Worm (Caenorhabditis elegans) whole organism, early embryonic: ENCODE results near the gene daf-36.

Source experiments
- B0310.2 ChIP-seq: sonication (generic microtip); optimal IDR thresholded peaks from 2 replicates; lab custom pipeline; 2016; ENCODE audit warnings: mild to moderate bottlenecking, missing genetic modification characterization, missing compliant biosample characterization
- F13C5.2 ChIP-seq: sonication (generic microtip); optimal IDR thresholded peaks from 2 replicates; lab custom pipeline; 2017; ENCODE audit warnings: mild to moderate bottlenecking, missing genetic modification characterization, inconsistent platforms, missing compliant biosample characterization
- aly-1 ChIP-seq: sonication (generic microtip); optimal IDR thresholded peaks from 2 replicates; lab custom pipeline; 2016; ENCODE audit warnings: missing genetic modification characterization, missing compliant biosample characterization
- ama-1 ChIP-seq: fragments of 150-350 bp; optimal IDR thresholded peaks from 2 replicates; lab custom pipeline; 2014
- ceh-13 ChIP-seq: fragments of 200-800 bp; sonication (Bioruptor generic); optimal IDR thresholded peaks from 2 replicates; lab custom pipeline; 2018; ENCODE audit warnings: mild to moderate bottlenecking, missing genetic modification characterization, missing compliant biosample characterization
- ceh-36 ChIP-seq: sonication (generic microtip); optimal IDR thresholded peaks from 2 replicates; lab custom pipeline; 2016; ENCODE audit warnings: missing genetic modification characterization, inconsistent platforms, missing compliant biosample characterization
- ets-7 ChIP-seq: sonication (generic microtip); optimal IDR thresholded peaks from 2 replicates; lab custom pipeline; 2016; ENCODE audit warnings: missing genotype, missing genetic modification characterization, missing compliant biosample characterization
- flt-1 ChIP-seq: fragments of 200-800 bp; sonication (Bioruptor generic); IDR thresholded peaks from 2 replicates; pipeline ENCODE4 v1.3.6; 2022; ENCODE audit warnings: missing genetic modification characterization, missing compliant biosample characterization
- hmbx-1 ChIP-seq: sonication (generic microtip); optimal IDR thresholded peaks from 2 replicates; lab custom pipeline; 2016; ENCODE audit warnings: mild to moderate bottlenecking, missing genetic modification characterization, missing compliant biosample characterization
- hmg-4 ChIP-seq: fragments of 200-800 bp; sonication (Bioruptor generic); optimal IDR thresholded peaks from 2 replicates; lab custom pipeline; 2018; ENCODE audit warnings: mild to moderate bottlenecking, missing genetic modification characterization, missing compliant biosample characterization
- hnd-1 ChIP-seq: sonication (generic microtip); optimal IDR thresholded peaks from 2 replicates; lab custom pipeline; 2016; ENCODE audit warnings: missing genetic modification characterization, missing compliant biosample characterization
- pes-1 ChIP-seq: fragments of 200-800 bp; sonication (Bioruptor generic); IDR thresholded peaks from 2 replicates; pipeline ENCODE4 v1.3.6; 2022; ENCODE audit warnings: missing genetic modification reagents, missing genetic modification characterization, missing compliant biosample characterization
- scrt-1 ChIP-seq: fragments of 200-800 bp; sonication (Bioruptor generic); IDR thresholded peaks from 2 replicates; pipeline ENCODE4 v1.3.6; 2022; ENCODE audit warnings: missing genetic modification characterization, missing compliant biosample characterization
- sea-1 ChIP-seq: fragments of 200-800 bp; sonication (Bioruptor generic); conservative IDR thresholded peaks from 2 replicates; pipeline ENCODE4 v1.3.6; 2022; ENCODE audit warnings: missing genetic modification characterization, missing compliant biosample characterization
- tbx-11 ChIP-seq: fragments of 200-800 bp; sonication (Bioruptor generic); IDR thresholded peaks from 2 replicates; pipeline ENCODE4 v1.3.6; 2022; ENCODE audit warnings: missing genetic modification characterization, missing compliant biosample characterization
- tbx-37 ChIP-seq: fragments of 200-800 bp; sonication (Bioruptor generic); conservative IDR thresholded peaks from 2 replicates; pipeline ENCODE4 v1.3.6; 2022; ENCODE audit warnings: missing genetic modification reagents, missing genetic modification characterization, missing compliant biosample characterization
- tra-4 ChIP-seq: sonication (generic microtip); optimal IDR thresholded peaks from 2 replicates; lab custom pipeline; 2017; ENCODE audit warnings: missing genetic modification characterization, missing compliant biosample characterization

Gene daf-36

ce11 chrV:10204863-10205338 lies 20.6 kb downstream of the daf-36 start, which contains the start of the genes ZK856.19 and ZK856.11:
Gene ZK856.19 (minus strand): TSS chrV:10204913.
Gene ZK856.11 (minus strand): TSS chrV:10204938.
- no peak for TF ChIP-seq F13C5.2
- TF ChIP-seq hmg-4 (GFP tag; lab: Kevin White, UChicago), result no peak
- no peak for TF ChIP-seq hmbx-1 (tag; lab: Kevin White, UChicago)
- TF ChIP-seq B0310.2 (tag; lab: Kevin White, UChicago), result no peak
- no peak for TF ChIP-seq scrt-1 (GFP tag; lab: Robert Waterston, UW)
- TF ChIP-seq ets-7 (tag; lab: Kevin White, UChicago), result no peak
- no peak for TF ChIP-seq pes-1 (GFP tag; lab: Robert Waterston, UW)
- no peak for TF ChIP-seq flt-1 (GFP tag; lab: Robert Waterston, UW)

DNA sequence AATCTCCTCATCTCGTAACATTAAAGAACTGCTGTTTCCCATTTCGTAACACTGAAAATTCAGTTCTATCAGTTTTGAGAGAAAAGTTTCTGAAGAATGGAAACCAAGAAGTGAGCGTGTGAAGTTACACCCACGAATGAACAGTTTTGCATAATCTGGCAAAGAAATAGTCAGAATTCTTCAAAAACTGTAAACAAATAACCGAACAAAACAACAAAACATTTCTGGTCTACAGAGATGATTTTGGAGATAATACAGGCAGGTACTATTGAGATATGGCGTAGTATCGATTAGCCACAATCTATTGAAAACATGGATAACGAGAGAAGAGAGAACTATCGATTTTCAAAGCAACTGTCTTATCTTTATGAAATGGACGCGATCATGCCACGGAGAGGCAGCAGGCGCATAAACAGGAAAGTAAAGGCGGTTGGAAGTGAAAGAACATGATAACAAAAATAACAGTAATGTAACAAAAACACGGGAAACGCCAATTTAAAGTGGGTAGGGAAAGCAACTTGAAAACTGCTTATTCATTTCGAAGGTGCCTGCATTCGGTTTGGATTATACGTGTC lies 22.0 kb downstream of the daf-36 start, which contains the start of gene chpf-1:
Gene chpf-1 (minus strand): TSS at position 51 of the 575 bp plus-strand sequence.
- TF ChIP-seq hnd-1 (no peak), tra-4 (tag; lab: Kevin White, UChicago) (no peak), ceh-13 (no peak), B0310.2 (tag; lab: Kevin White, UChicago) (no peak), F13C5.2 (no peak), sea-1 (no peak), tbx-37 (GFP tag; lab: Robert Waterston, UW) (no peak), ceh-36 (tag; lab: Kevin White, UChicago) (no peak), hmg-4 (GFP tag; lab: Kevin White, UChicago) (no peak), hmbx-1 (tag; lab: Kevin White, UChicago) (no peak), pes-1 (GFP tag; lab: Robert Waterston, UW) (no peak), ets-7 (tag; lab: Kevin White, UChicago) (no peak), tbx-11 (GFP tag; lab: Robert Waterston, UW) (no peak), scrt-1 (GFP tag; lab: Robert Waterston, UW) (no peak), ama-1 (lab: Kevin White, UChicago) (no peak), flt-1 (GFP tag; lab: Robert Waterston, UW) (no peak), aly-1 (tag; lab: Kevin White, UChicago) (no peak)

- TF ChIP-seq B0310.2 (tag; lab: Kevin White, UChicago) (no peak), pes-1 (GFP tag; lab: Robert Waterston, UW) (no peak)
Measured at ce11 chrV:10202340-10202739, 23.2 kb downstream of the daf-36 start.

ce11 chrV:10201913-10202312 lies 23.6 kb downstream of the daf-36 start, which contains the start of gene ZK856.7:
Gene ZK856.7 (plus strand): TSS chrV:10202098.
- TF ChIP-seq B0310.2 (tag; lab: Kevin White, UChicago) (no peak), hmg-4 (GFP tag; lab: Kevin White, UChicago) (no peak), pes-1 (GFP tag; lab: Robert Waterston, UW) (no peak), hnd-1 (no peak), ets-7 (tag; lab: Kevin White, UChicago) (no peak), tbx-37 (GFP tag; lab: Robert Waterston, UW) (no peak), aly-1 (tag; lab: Kevin White, UChicago) (no peak), tra-4 (tag; lab: Kevin White, UChicago) (no peak), flt-1 (GFP tag; lab: Robert Waterston, UW) (no peak), scrt-1 (GFP tag; lab: Robert Waterston, UW) (no peak), hmbx-1 (tag; lab: Kevin White, UChicago) (no peak), ama-1 (lab: Kevin White, UChicago) (no peak), ceh-13 (no peak), ceh-36 (tag; lab: Kevin White, UChicago) (no peak), sea-1 (no peak), F13C5.2 (no peak), tbx-11 (GFP tag; lab: Robert Waterston, UW) (no peak)

DNA sequence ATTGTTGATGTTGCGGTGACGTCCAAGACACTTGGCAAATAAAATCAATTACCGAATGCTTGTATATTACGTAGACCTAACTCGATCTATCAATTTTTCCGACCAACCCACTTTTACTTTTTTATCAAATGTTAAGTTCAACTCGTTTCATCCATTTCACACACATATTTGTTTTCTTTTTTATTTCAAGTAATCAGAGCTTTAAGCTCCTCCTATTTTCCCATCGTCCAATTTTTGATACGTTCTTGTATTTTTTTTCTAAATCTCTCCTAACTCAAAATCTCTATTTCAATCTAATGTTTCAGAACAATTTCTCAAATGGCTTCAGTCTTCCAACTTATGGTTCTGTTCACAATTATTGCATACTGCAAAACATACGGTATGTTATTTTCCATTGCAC lies 27.1 kb downstream of the daf-36 start, which contains the start of gene ZK856.6:
Gene ZK856.6 (plus strand): TSS at position 301 of the 400 bp plus-strand sequence.
- TF ChIP-seq B0310.2 (tag; lab: Kevin White, UChicago) (no peak), aly-1 (tag; lab: Kevin White, UChicago) (no peak), hnd-1 (no peak), hmg-4 (GFP tag; lab: Kevin White, UChicago) (no peak), tbx-37 (GFP tag; lab: Robert Waterston, UW) (no peak), pes-1 (GFP tag; lab: Robert Waterston, UW) (no peak), ceh-36 (tag; lab: Kevin White, UChicago) (no peak), flt-1 (GFP tag; lab: Robert Waterston, UW) (no peak), sea-1 (no peak), ceh-13 (no peak), tra-4 (tag; lab: Kevin White, UChicago) (no peak), ama-1 (lab: Kevin White, UChicago) (no peak), tbx-11 (GFP tag; lab: Robert Waterston, UW) (no peak), ets-7 (tag; lab: Kevin White, UChicago) (no peak), F13C5.2 (no peak), hmbx-1 (tag; lab: Kevin White, UChicago) (no peak), scrt-1 (GFP tag; lab: Robert Waterston, UW) (no peak)

ce11 chrV:10191242-10191641 lies 34.3 kb downstream of the daf-36 start:
- no peak for TF ChIP-seq tbx-37 (GFP tag; lab: Robert Waterston, UW)
- TF ChIP-seq hmg-4 (GFP tag; lab: Kevin White, UChicago), result no peak
- no peak for TF ChIP-seq aly-1 (tag; lab: Kevin White, UChicago)

DNA sequence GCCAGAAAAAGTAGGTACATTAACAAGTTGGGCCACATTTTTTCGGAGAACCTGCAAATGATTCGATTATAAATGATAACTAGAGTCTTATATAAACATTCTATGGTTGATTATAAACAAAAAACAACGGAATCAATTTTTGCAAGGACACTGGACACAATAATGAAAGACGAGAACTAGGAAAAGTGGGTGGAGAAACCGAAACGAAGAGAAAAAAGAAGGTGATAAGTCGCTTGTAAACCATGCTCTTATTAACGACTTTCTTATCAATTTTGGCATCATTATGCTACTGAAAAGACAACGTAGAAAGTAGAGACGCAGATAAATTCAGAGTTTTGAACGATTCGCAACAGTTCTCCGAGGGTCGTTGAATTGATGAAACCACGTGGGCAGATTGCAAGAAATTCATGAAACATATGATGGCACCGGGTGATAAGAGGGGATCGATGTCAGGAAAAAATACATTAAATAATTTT lies 35.4 kb downstream of the daf-36 start, which contains the start of gene ZK856.5:
Gene ZK856.5 (minus strand): TSS at position 51 of the 476 bp plus-strand sequence.
- no peak for TF ChIP-seq scrt-1 (GFP tag; lab: Robert Waterston, UW)
- TF ChIP-seq ceh-13, result no peak
- no peak for TF ChIP-seq sea-1
- TF ChIP-seq hmg-4 (GFP tag; lab: Kevin White, UChicago), result no peak
- no peak for TF ChIP-seq aly-1 (tag; lab: Kevin White, UChicago)
- no peak for TF ChIP-seq hnd-1
- no peak for TF ChIP-seq tra-4 (tag; lab: Kevin White, UChicago)
- no peak for TF ChIP-seq ceh-36 (tag; lab: Kevin White, UChicago)
- no peak for TF ChIP-seq pes-1 (GFP tag; lab: Robert Waterston, UW)
- no peak for TF ChIP-seq hmbx-1 (tag; lab: Kevin White, UChicago)
- TF ChIP-seq B0310.2 (tag; lab: Kevin White, UChicago), result no peak
- TF ChIP-seq tbx-11 (GFP tag; lab: Robert Waterston, UW), result no peak
- TF ChIP-seq F13C5.2, result no peak
- TF ChIP-seq flt-1 (GFP tag; lab: Robert Waterston, UW), result no peak
- TF ChIP-seq ama-1 (lab: Kevin White, UChicago), result no peak
